Worm (Caenorhabditis elegans) whole organism, young adult: ENCODE data around the gene fbxb-29.

Experiments
- B0261.1 ChIP-seq: sonication (generic microtip); optimal IDR thresholded peaks from 2 replicates; lab custom pipeline; 2016; ENCODE audit warnings: mild to moderate bottlenecking, missing genetic modification characterization, moderate library complexity, missing compliant biosample characterization
- F33H1.4 ChIP-seq: fragments of 200-800 bp; sonication (Bioruptor generic); IDR thresholded peaks from 2 replicates; pipeline ENCODE4 v1.3.6; 2022; ENCODE audit warnings: missing genetic modification reagents, missing genetic modification characterization, missing compliant biosample characterization
- F49E8.2 ChIP-seq: sonication (generic microtip); optimal IDR thresholded peaks from 3 replicates; lab custom pipeline; 2017; ENCODE audit warnings: missing genetic modification characterization, mild to moderate bottlenecking, missing compliant biosample characterization, antibody characterized with exemption, moderate library complexity; ENCODE audit not compliant: insufficient read depth
- F55B11.4 ChIP-seq: sonication (generic microtip); optimal IDR thresholded peaks from 2 replicates; lab custom pipeline; 2016; ENCODE audit warnings: missing compliant biosample characterization, missing genetic modification characterization, borderline replicate concordance; ENCODE audit not compliant: insufficient read depth
- F57A8.1 ChIP-seq: fragments of 200-800 bp; sonication (Bioruptor generic); optimal IDR thresholded peaks from 2 replicates; lab custom pipeline; 2018; ENCODE audit warnings: mild to moderate bottlenecking, missing genetic modification characterization, moderate library complexity, missing compliant biosample characterization
- Y95B8A.8 ChIP-seq: fragments of 200-800 bp; sonication (Bioruptor generic); IDR thresholded peaks from 2 replicates; pipeline ENCODE4 v1.3.6; 2022; ENCODE audit warnings: missing genetic modification reagents, missing genetic modification characterization, missing compliant biosample characterization
- ZK185.1 ChIP-seq: sonication (generic microtip); optimal IDR thresholded peaks from 2 replicates; lab custom pipeline; 2016; ENCODE audit warnings: mild to moderate bottlenecking, missing genetic modification characterization, missing compliant biosample characterization; ENCODE audit not compliant: poor library complexity, severe bottlenecking
- aptf-2 ChIP-seq: fragments of 200-800 bp; sonication (Bioruptor generic); conservative IDR thresholded peaks from 2 replicates; pipeline ENCODE4 v1.3.6; 2022; ENCODE audit warnings: missing genetic modification reagents, missing genetic modification characterization, missing compliant biosample characterization
- atf-7 ChIP-seq: sonication (generic microtip); optimal IDR thresholded peaks from 2 replicates; lab custom pipeline; 2017; ENCODE audit warnings: mild to moderate bottlenecking, missing genetic modification characterization, missing compliant biosample characterization
- cebp-2 ChIP-seq: fragments of 200-800 bp; sonication (Bioruptor generic); IDR thresholded peaks from 2 replicates; pipeline ENCODE4 v1.3.6; 2022; ENCODE audit warnings: missing genetic modification characterization, missing compliant biosample characterization
- die-1 ChIP-seq: sonication (generic microtip); optimal IDR thresholded peaks from 2 replicates; lab custom pipeline; 2016; ENCODE audit warnings: missing genotype, mild to moderate bottlenecking, missing genetic modification characterization, missing compliant biosample characterization
- dpff-1 ChIP-seq: sonication (generic microtip); optimal IDR thresholded peaks from 2 replicates; lab custom pipeline; 2017; ENCODE audit warnings: mild to moderate bottlenecking, missing genetic modification characterization, missing compliant biosample characterization
- efl-1 ChIP-seq: fragments of 150-350 bp; optimal IDR thresholded peaks from 2 replicates; lab custom pipeline; 2014; ENCODE audit warnings: missing biosample characterization, missing genetic modification reagents, missing genetic modification characterization
- egl-18 ChIP-seq: fragments of 200-800 bp; sonication (Bioruptor generic); IDR thresholded peaks from 2 replicates; pipeline ENCODE4 v1.3.6; 2022; ENCODE audit warnings: missing genetic modification reagents, missing genetic modification characterization, missing compliant biosample characterization
- hrde-1 ChIP-seq: sonication (generic microtip); optimal IDR thresholded peaks from 2 replicates; lab custom pipeline; 2016; ENCODE audit warnings: missing genetic modification characterization, mild to moderate bottlenecking, missing compliant biosample characterization, moderate library complexity, missing genotype, missing genetic modification reagents, borderline replicate concordance
- hsf-1 ChIP-seq: fragments of 200-800 bp; sonication (Bioruptor generic); IDR thresholded peaks from 2 replicates; pipeline ENCODE4 v1.3.6; 2022; ENCODE audit warnings: missing genetic modification reagents, missing genetic modification characterization, missing compliant biosample characterization
- lag-1 ChIP-seq: fragments of 200-800 bp; sonication (Bioruptor generic); IDR thresholded peaks from 2 replicates; pipeline ENCODE4 v1.3.6; 2022; ENCODE audit warnings: missing genetic modification reagents, missing genetic modification characterization, missing compliant biosample characterization
- let-607 ChIP-seq, 2 experiments: fragments of 200-800 bp in 1 of 2; sonication (Bioruptor generic) in 1 of 2; sonication (generic microtip) in 1 of 2; optimal IDR thresholded peaks; 2 replicates each; lab custom pipeline; 2016 to 2018; ENCODE audit warnings: mild to moderate bottlenecking in 2 of 2, missing compliant biosample characterization in 2 of 2, missing genetic modification characterization in 2 of 2, moderate library complexity in 2 of 2, missing genotype in 1 of 2
- lsy-27 ChIP-seq: sonication (generic microtip); optimal IDR thresholded peaks from 2 replicates; lab custom pipeline; 2017; ENCODE audit warnings: missing genetic modification characterization, mild to moderate bottlenecking, missing compliant biosample characterization, antibody characterized with exemption, missing genotype, borderline replicate concordance; ENCODE audit not compliant: insufficient read depth
- madf-8 ChIP-seq: fragments of 200-800 bp; sonication (Bioruptor generic); conservative IDR thresholded peaks from 2 replicates; pipeline ENCODE4 v1.3.6; 2022; ENCODE audit warnings: missing genetic modification reagents, missing genetic modification characterization, missing compliant biosample characterization
- mcd-1 ChIP-seq: fragments of 200-800 bp; sonication (Bioruptor generic); IDR thresholded peaks from 2 replicates; pipeline ENCODE4 v1.3.6; 2022; ENCODE audit warnings: missing genetic modification reagents, missing genetic modification characterization, missing compliant biosample characterization
- nhr-179 ChIP-seq: sonication (generic microtip); optimal IDR thresholded peaks from 2 replicates; lab custom pipeline; 2016; ENCODE audit warnings: mild to moderate bottlenecking, missing genetic modification characterization, missing compliant biosample characterization
- nhr-27 ChIP-seq: fragments of 200-800 bp; sonication (Bioruptor generic); optimal IDR thresholded peaks from 2 replicates; lab custom pipeline; 2018; ENCODE audit warnings: mild to moderate bottlenecking, missing genetic modification characterization, moderate library complexity, missing compliant biosample characterization
- nhr-80 ChIP-seq: sonication (generic microtip); optimal IDR thresholded peaks from 2 replicates; lab custom pipeline; 2016; ENCODE audit warnings: missing genetic modification characterization, missing compliant biosample characterization
- rcor-1 ChIP-seq: fragments of 200-800 bp; sonication (Bioruptor generic); IDR thresholded peaks from 2 replicates; pipeline ENCODE4 v1.3.6; 2022; ENCODE audit warnings: missing genetic modification reagents, missing genetic modification characterization, missing compliant biosample characterization
- rec-8 ChIP-seq, 2 experiments: sonication (generic microtip); optimal IDR thresholded peaks; 2 replicates each; lab custom pipeline; 2016; ENCODE audit warnings: mild to moderate bottlenecking in 2 of 2, missing genetic modification characterization in 2 of 2, missing genetic modification reagents in 2 of 2, missing genotype in 2 of 2, missing biosample characterization in 1 of 2, missing compliant biosample characterization in 1 of 2, moderate library complexity in 1 of 2
- sdz-38 ChIP-seq: sonication (generic microtip); optimal IDR thresholded peaks from 2 replicates; lab custom pipeline; 2016; ENCODE audit warnings: missing genotype, missing genetic modification characterization, missing compliant biosample characterization
- snpc-1.1 ChIP-seq: sonication (generic microtip); optimal IDR thresholded peaks from 2 replicates; lab custom pipeline; 2017; ENCODE audit warnings: missing genetic modification characterization, mild to moderate bottlenecking, missing compliant biosample characterization, antibody characterized with exemption, moderate library complexity, missing genotype, missing genetic modification reagents; ENCODE audit not compliant: insufficient read depth
- snpc-1.3 ChIP-seq: sonication (generic microtip); optimal IDR thresholded peaks from 2 replicates; lab custom pipeline; 2017; ENCODE audit warnings: missing genetic modification characterization, mild to moderate bottlenecking, missing compliant biosample characterization, antibody characterized with exemption, moderate library complexity, missing genotype, missing genetic modification reagents; ENCODE audit not compliant: insufficient read depth
- snpc-4 ChIP-seq, 5 experiments: fragments of 150-350 bp in 1 of 5; sonication (generic microtip) in 4 of 5; optimal IDR thresholded peaks; 2 replicates each; lab custom pipeline; 2014 to 2018; ENCODE audit warnings: missing genetic modification characterization in 5 of 5, missing biosample characterization in 3 of 5, antibody characterized with exemption in 2 of 5, mild to moderate bottlenecking in 2 of 5, missing compliant biosample characterization in 2 of 5, missing genotype in 2 of 5, moderate library complexity in 2 of 5, missing genetic modification reagents in 1 of 5
- tbx-9 ChIP-seq: sonication (generic microtip); optimal IDR thresholded peaks from 2 replicates; lab custom pipeline; 2016; ENCODE audit warnings: borderline replicate concordance, missing genetic modification characterization, inconsistent platforms, missing compliant biosample characterization
- unc-130 ChIP-seq: sonication (generic microtip); optimal IDR thresholded peaks from 2 replicates; lab custom pipeline; 2016; ENCODE audit warnings: missing genetic modification reagents, missing genetic modification characterization, missing compliant biosample characterization
- xnd-1 ChIP-seq: sonication (generic microtip); optimal IDR thresholded peaks from 2 replicates; lab custom pipeline; 2016; ENCODE audit warnings: missing genotype, missing genetic modification reagents, missing genetic modification characterization, missing compliant biosample characterization
- zim-3 ChIP-seq: sonication (generic microtip); optimal IDR thresholded peaks from 2 replicates; lab custom pipeline; 2017; ENCODE audit warnings: mild to moderate bottlenecking, missing genetic modification characterization, moderate library complexity, missing compliant biosample characterization

The fbxb-29 gene

DNA sequence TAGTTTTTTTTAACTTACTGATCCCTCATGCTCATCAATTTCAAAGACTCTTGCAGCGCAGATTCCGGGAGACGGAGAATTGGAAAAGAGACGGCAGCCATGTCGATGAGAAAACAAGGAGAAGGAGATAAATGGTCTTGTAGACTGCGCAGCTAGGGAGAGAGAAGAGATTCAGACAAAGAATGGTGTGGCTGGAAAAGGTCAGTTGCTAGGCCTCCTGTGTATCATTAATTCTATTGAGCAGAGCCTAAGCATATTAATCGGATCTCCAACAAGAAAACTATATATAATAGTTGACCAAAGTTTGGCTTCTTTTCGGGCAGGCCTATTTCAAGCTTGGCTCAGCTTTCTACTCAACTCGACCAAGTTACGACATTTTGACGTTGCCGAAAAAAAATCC is at the start of gene fbxb-29:
Gene fbxb-29 (minus strand): TSS at position 101 of the 400 bp plus-strand sequence.
- TF ChIP-seq tbx-9 (no peak), nhr-179 (tag; lab: Kevin White, UChicago) (no peak), rec-8 (tag; optimal IDR thresholded peaks at IDR 0.05; lab: Kevin White, UChicago) (no peak), lsy-27 (tag; lab: Kevin White, UChicago) (no peak), hsf-1 (GFP tag; lab: Robert Waterston, UW) (no peak), madf-8 (no peak), F55B11.4 (tag; lab: Kevin White, UChicago) (no peak), Y95B8A.8 (GFP tag; lab: Robert Waterston, UW) (no peak), rcor-1 (GFP tag; lab: Robert Waterston, UW) (no peak), F33H1.4 (GFP tag; lab: Robert Waterston, UW) (no peak), snpc-1.3 (tag; lab: Kevin White, UChicago) (no peak), zim-3 (tag; lab: Kevin White, UChicago) (no peak), F49E8.2 (no peak), sdz-38 (tag; lab: Kevin White, UChicago) (no peak)
- TF ChIP-seq, all 124 proteins: peak for 0

DNA sequence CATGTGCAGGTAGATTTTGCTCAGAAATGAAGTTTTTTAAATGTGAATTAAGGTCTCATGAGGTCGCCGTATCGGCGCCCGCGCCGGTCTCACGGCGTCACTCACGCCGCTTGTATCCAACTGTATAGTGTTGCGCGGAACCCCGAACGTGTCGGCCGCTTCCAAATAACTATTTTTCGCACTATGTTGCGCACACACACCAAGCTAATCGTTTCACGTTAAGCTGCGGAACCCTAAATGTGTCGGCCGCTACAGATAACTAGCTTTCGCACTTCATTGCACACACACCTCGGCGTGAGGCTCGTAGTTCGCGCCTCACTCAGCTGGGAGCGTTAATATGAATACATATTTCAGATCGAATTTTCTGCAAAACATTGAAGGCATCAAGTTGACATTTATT is 47.5 kb upstream of the fbxb-29 start:
- TF ChIP-seq snpc-1.1 (peak; percentile 80), mcd-1 (GFP tag; lab: Robert Waterston, UW) (no peak), efl-1 (GFP tag; lab: Kevin White, UChicago) (no peak), lag-1 (no peak), nhr-80 (tag; lab: Kevin White, UChicago) (no peak), atf-7 (tag; lab: Kevin White, UChicago) (no peak), nhr-27 (tag; lab: Kevin White, UChicago) (no peak), F57A8.1 (GFP tag; lab: Kevin White, UChicago) (no peak), snpc-4 (GFP tag; optimal IDR thresholded peaks at IDR 0.05; lab: Kevin White, UChicago) (peak; percentile 34), snpc-4 (tag; optimal IDR thresholded peaks at IDR 0.05; lab: Kevin White, UChicago) (peak in 2 of 4 experiments; percentile 83 to 91), aptf-2 (GFP tag; lab: Robert Waterston, UW) (no peak)
- TF ChIP-seq, all 124 proteins: peak for 2

DNA sequence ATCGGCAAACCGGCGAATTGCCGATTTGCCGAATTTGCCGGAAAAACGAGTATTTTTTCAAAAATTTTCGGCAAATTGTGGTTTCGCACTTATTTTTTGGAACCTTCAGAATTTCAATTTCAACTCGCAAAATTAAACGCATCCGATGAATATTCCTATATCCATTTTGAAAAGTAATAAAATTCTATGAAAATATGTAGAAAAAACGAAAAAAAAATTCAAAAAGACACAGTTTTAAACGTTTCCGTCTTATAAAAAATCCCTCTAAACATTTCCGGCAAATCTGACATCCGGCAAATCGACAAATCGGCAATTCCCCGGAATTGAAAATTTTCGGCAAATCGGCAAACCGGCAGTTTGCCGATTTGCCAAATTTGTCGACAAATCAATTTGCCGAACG is 46.3 kb upstream of the fbxb-29 start, which contains the start of gene str-148:
Gene str-148 (plus strand): TSS at position 301 of the 400 bp plus-strand sequence.
- TF ChIP-seq die-1 (no peak), xnd-1 (no peak), nhr-179 (tag; lab: Kevin White, UChicago) (no peak), hrde-1 (tag; lab: Kevin White, UChicago) (no peak), dpff-1 (tag; lab: Kevin White, UChicago) (no peak), egl-18 (no peak), unc-130 (GFP tag; lab: Kevin White, UChicago) (no peak), zim-3 (tag; lab: Kevin White, UChicago) (no peak), B0261.1 (tag; lab: Kevin White, UChicago) (no peak), cebp-2 (GFP tag; lab: Robert Waterston, UW) (no peak), let-607 (tag; optimal IDR thresholded peaks at IDR 0.05; lab: Kevin White, UChicago) (no peak), snpc-4 (GFP tag; optimal IDR thresholded peaks at IDR 0.05; lab: Kevin White, UChicago) (no peak), snpc-4 (tag; optimal IDR thresholded peaks at IDR 0.05; lab: Kevin White, UChicago) (no peak), ZK185.1 (tag; lab: Kevin White, UChicago) (no peak)
